Fruit fly (Drosophila melanogaster): ENCODE measurements around the gene robo2.

DNA sequence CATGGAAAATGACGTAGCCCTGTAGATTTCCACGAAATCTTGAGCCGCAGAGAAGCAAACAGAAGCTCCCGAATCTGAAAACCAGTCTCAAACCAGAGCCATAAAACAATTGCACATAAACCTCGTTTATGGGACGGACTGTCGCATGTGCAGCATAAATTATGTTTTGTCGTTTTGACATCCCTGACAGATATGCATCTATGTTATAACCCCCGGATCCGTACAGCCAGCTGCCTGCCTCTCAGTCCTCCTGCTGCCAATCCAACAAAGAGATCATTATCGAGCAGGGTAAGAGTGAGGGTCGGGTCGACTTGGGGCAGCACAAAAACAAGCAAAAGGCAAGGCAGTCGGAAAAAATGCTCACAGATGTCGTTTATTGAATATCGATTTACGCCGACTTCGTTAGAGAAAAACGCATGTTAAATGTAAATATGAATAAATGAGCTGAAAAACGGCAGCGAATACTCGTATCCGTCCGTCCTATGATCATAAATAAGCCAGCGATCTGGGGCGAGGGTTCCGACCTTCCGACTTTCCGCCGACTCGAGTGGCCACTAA, 15.3 kb downstream of the robo2 start:
- TF ChIP-seq ro (GFP tag; IDR thresholded peaks at IDR 0.05) (no peak), CG7786 (GFP tag; optimal IDR thresholded peaks at IDR 0.05) (no peak), tll (GFP tag; optimal IDR thresholded peaks at IDR 0.05) (no peak), Meics (GFP tag; optimal IDR thresholded peaks at IDR 0.05) (no peak), nom (GFP tag; optimal IDR thresholded peaks at IDR 0.05) (no peak), Hr78 (GFP tag; optimal IDR thresholded peaks at IDR 0.05) (no peak), Gug (GFP tag; IDR thresholded peaks at IDR 0.05) (no peak), BEAF-32 (GFP tag; optimal IDR thresholded peaks at IDR 0.05) (no peak)
